Fruit fly (Drosophila melanogaster) Kc167 (cell line): ENCODE data around the gene CG11403.

Source experiments
- Myc ChIP-seq: fragments of >200 bp; optimal IDR thresholded peaks from 2 replicates; lab custom pipeline; 2017; ENCODE audit warnings: missing external identifiers
- insv ChIP-seq: fragments of >200 bp; optimal IDR thresholded peaks from 3 replicates; lab custom pipeline; 2018; ENCODE audit warnings: missing external identifiers

- TF ChIP-seq Myc, result no peak
- no peak for TF ChIP-seq insv (lab: Kevin White, UChicago)
Observed at dm6 chrX:1269700-1270099, 30.0 kb upstream of the CG11403 start.
